Worm (Caenorhabditis elegans): ENCODE data around the gene C07E3.3.

Gene C07E3.3

DNA sequence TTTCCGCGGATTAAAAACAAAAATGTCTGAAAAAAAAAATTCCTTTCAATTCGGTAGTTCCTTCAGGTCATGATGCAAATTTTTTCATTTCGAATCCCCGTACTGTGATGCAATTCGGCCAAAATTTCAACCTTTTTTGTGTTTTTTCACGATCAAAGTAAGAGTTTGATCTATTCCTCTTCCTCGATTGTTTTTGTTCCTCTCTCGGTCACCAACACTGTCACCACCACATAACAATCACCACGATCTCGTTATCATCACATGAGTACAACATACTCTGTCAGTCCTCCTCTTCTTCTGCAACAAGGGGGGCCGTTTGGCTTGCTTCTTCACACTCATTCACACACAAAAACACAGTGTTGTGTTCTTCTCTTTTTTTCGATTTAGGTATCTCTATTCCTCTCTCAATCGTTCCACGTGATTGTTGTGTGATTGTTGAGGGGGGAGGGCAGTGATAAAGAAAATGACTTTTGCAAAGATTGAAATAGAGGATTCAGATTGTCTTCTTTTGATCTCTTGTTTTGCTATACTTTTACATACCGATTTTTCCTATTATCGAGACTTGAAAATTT is 33.0 kb upstream of the C07E3.3 start:
- TF ChIP-seq lin-35 (GFP tag; optimal IDR thresholded peaks at IDR 0.05) (peak in 1 of 3 experiments; percentile 65), let-607 (tag; optimal IDR thresholded peaks at IDR 0.05) (no peak), Y79H2A.3 (GFP tag; conservative IDR thresholded peaks at IDR 0.05) (no peak), F55B11.4 (tag; optimal IDR thresholded peaks at IDR 0.05; ENCODE audit: borderline replicate concordance, insufficient read depth) (no peak), tbp1 (GFP tag; optimal IDR thresholded peaks at IDR 0.05) (peak; percentile 19), ceh-79 (tag; optimal IDR thresholded peaks at IDR 0.05) (no peak), attf-5 (GFP tag; optimal IDR thresholded peaks at IDR 0.05) (peak; percentile 7), C06A6.2 (GFP tag; conservative IDR thresholded peaks at IDR 0.05) (peak; percentile 44; the same call in 1 of the 2 replicates), egrh-3 (GFP tag; IDR thresholded peaks at IDR 0.05) (0 out of 2 replicates have a peak, but pooled peaks have one; percentile 5), cebp-1 (GFP tag; IDR thresholded peaks at IDR 0.05) (no peak), cebp-1 (tag; optimal IDR thresholded peaks at IDR 0.05) (peak; percentile 13), atf-7 (tag; optimal IDR thresholded peaks at IDR 0.05) (no peak), somi-1 (GFP tag; optimal IDR thresholded peaks at IDR 0.05) (peak; percentile 66), snpc-1.3 (tag; optimal IDR thresholded peaks at IDR 0.05; ENCODE audit: insufficient read depth) (no peak), K11D2.4 (GFP tag; IDR thresholded peaks at IDR 0.05) (no peak), aptf-3 (GFP tag; IDR thresholded peaks at IDR 0.05) (no peak)

DNA sequence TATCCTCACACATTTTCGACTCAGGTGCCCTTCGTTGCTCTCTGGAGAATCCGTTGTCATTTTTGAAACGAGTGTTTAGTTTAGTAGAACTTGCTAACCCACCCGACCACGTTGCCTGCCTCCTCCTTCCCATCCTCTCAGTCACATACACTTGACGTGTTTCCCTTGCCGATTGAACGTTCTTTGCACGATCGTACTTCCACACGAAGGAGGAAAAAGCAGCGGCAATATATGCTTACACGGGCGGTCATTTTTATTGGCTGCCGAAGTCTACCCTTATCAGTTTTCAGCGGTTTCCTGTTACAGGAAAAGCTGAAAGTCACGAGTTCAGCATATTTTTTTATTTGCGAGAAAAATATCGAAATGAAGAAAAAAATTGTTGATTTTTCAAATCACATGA is 32.5 kb upstream of the C07E3.3 start:
- TF ChIP-seq sea-2 (GFP tag; IDR thresholded peaks at IDR 0.05), result no peak
- TF ChIP-seq F57A8.1 (GFP tag; optimal IDR thresholded peaks at IDR 0.05), result no peak
- TF ChIP-seq lin-54 (GFP tag; optimal IDR thresholded peaks at IDR 0.05), result peak; percentile 32
- TF ChIP-seq lir-1 (GFP tag; conservative IDR thresholded peaks at IDR 0.05), result no peak
- TF ChIP-seq nfya-2 (GFP tag; IDR thresholded peaks at IDR 0.05), result no peak
- TF ChIP-seq somi-1 (GFP tag; optimal IDR thresholded peaks at IDR 0.05), result peak; percentile 47
- TF ChIP-seq aptf-2 (GFP tag; conservative IDR thresholded peaks at IDR 0.05), result no peak
- no peak for TF ChIP-seq unc-62 (GFP tag; optimal IDR thresholded peaks at IDR 0.05)
- TF ChIP-seq snpc-3.4 (tag; optimal IDR thresholded peaks at IDR 0.05), result no peak
- TF ChIP-seq let-526 (GFP tag; IDR thresholded peaks at IDR 0.05), result peak; percentile 56; the same call in 1 of the 2 replicates
- TF ChIP-seq B0035.1 (tag; optimal IDR thresholded peaks at IDR 0.05), result no peak
- TF ChIP-seq lsl-1 (GFP tag; optimal IDR thresholded peaks at IDR 0.05), result no peak
- TF ChIP-seq zfh-2 (GFP tag; conservative IDR thresholded peaks at IDR 0.05), result 0 out of 2 replicates have a peak, but pooled peaks have one; percentile 22
- no peak for TF ChIP-seq cebp-1 (GFP tag; IDR thresholded peaks at IDR 0.05)
- peak; percentile 52 for TF ChIP-seq cebp-1 (tag; optimal IDR thresholded peaks at IDR 0.05)
- TF ChIP-seq B0261.1 (tag; optimal IDR thresholded peaks at IDR 0.05), result no peak
- TF ChIP-seq lin-35 (GFP tag; optimal IDR thresholded peaks at IDR 0.05), result peak in 1 of 3 experiments; percentile 22
- TF ChIP-seq ceh-91 (GFP tag; IDR thresholded peaks at IDR 0.05), result no peak
- 0 out of 2 replicates have a peak, but pooled peaks have one; percentile 40 for TF ChIP-seq B0336.3 (GFP tag; IDR thresholded peaks at IDR 0.05)
- no peak for TF ChIP-seq C06A6.2 (GFP tag; conservative IDR thresholded peaks at IDR 0.05)
- peak; percentile 83; the same call in 1 of the 2 replicates for TF ChIP-seq nfyb-1 (GFP tag; IDR thresholded peaks at IDR 0.05)
- TF ChIP-seq ztf-6 (GFP tag; IDR thresholded peaks at IDR 0.05), result no peak
- no peak for TF ChIP-seq F52B5.7 (tag; optimal IDR thresholded peaks at IDR 0.05)
- TF ChIP-seq rpc-1 (optimal IDR thresholded peaks at IDR 0.05), result no peak
- no peak for TF ChIP-seq rpc-1 (tag; optimal IDR thresholded peaks at IDR 0.05)
- TF ChIP-seq nhr-179 (tag; optimal IDR thresholded peaks at IDR 0.05), result no peak
- TF ChIP-seq mcd-1 (GFP tag; IDR thresholded peaks at IDR 0.05), result peak; percentile 38
- TF ChIP-seq efl-1 (GFP tag; optimal IDR thresholded peaks at IDR 0.05), result no peak
- TF ChIP-seq pbrm-1 (GFP tag; IDR thresholded peaks at IDR 0.05), result 0 out of 2 replicates have a peak, but pooled peaks have one; percentile 13
- TF ChIP-seq ztf-22 (GFP tag; optimal IDR thresholded peaks at IDR 0.05), result peak; percentile 23
- no peak for TF ChIP-seq K12H6.12 (tag; optimal IDR thresholded peaks at IDR 0.05)
- TF ChIP-seq F33H1.4 (GFP tag; IDR thresholded peaks at IDR 0.05), result no peak
- no peak for TF ChIP-seq Y67H2A.10 (GFP tag; conservative IDR thresholded peaks at IDR 0.05)
- TF ChIP-seq C17E4.6 (GFP tag; IDR thresholded peaks at IDR 0.05), result no peak
- TF ChIP-seq chd-7 (tag; optimal IDR thresholded peaks at IDR 0.05), result no peak

Measured in whole organism, young adult.